Worm (Caenorhabditis elegans) whole organism, late embryonic: ENCODE measurements around the gene C37C3.9.

ENCODE experiments used
- dve-1 ChIP-seq: sonication (generic microtip); optimal IDR thresholded peaks from 2 replicates; lab custom pipeline; 2017; ENCODE audit warnings: antibody characterized with exemption, mild to moderate bottlenecking, missing genetic modification characterization, missing compliant biosample characterization
- zip-5 ChIP-seq: sonication (generic microtip); optimal IDR thresholded peaks from 2 replicates; lab custom pipeline; 2016; ENCODE audit warnings: missing genetic modification characterization, missing compliant biosample characterization

- TF ChIP-seq dve-1 (tag; lab: Kevin White, UChicago) (no peak), zip-5 (tag; lab: Kevin White, UChicago) (no peak)
These were observed 16.2 kb upstream of the C37C3.9 start, which contains the start of gene nipi-4 for ce11 chrV:7870707-7871106.
